Worm (Caenorhabditis elegans): ENCODE results near the gene sao-1.

sao-1 gene

ce11 chrV:13961927-13962419 lies 1.8 kb upstream of the sao-1 start, which contains the start of the genes algn-13 and R10D12.13 (continued):
- TF ChIP-seq hlh-13 (GFP tag; optimal IDR thresholded peaks at IDR 0.05): peak; percentile 66
- TF ChIP-seq ceh-45 (GFP tag; IDR thresholded peaks at IDR 0.05): peak; percentile 51; the same call in 1 of the 2 replicates
- peak; percentile 1 for TF ChIP-seq mec-3 (tag; optimal IDR thresholded peaks at IDR 0.05; ENCODE audit: borderline replicate concordance)
- TF ChIP-seq lim-6 (tag; optimal IDR thresholded peaks at IDR 0.05): peak; percentile 32
- peak; percentile 87 for TF ChIP-seq ref-2 (tag; optimal IDR thresholded peaks at IDR 0.05)
- no peak for TF ChIP-seq ceh-30 (tag; optimal IDR thresholded peaks at IDR 0.05)
- peak; percentile 95 for TF ChIP-seq elt-2 (tag; optimal IDR thresholded peaks at IDR 0.05)
- TF ChIP-seq hlh-15 (tag; optimal IDR thresholded peaks at IDR 0.05): peak; percentile 53
- TF ChIP-seq tbx-2 (tag; optimal IDR thresholded peaks at IDR 0.05): peak; percentile 90
- TF ChIP-seq npax-4 (tag; optimal IDR thresholded peaks at IDR 0.05): peak; percentile 60
- TF ChIP-seq elt-4 (tag; optimal IDR thresholded peaks at IDR 0.05): no peak
- peak; percentile 80 for TF ChIP-seq F13H6.1 (tag; optimal IDR thresholded peaks at IDR 0.05)
- peak; percentile 81 for TF ChIP-seq ttx-3 (tag; optimal IDR thresholded peaks at IDR 0.05)
- no peak for TF ChIP-seq nhr-11 (tag; optimal IDR thresholded peaks at IDR 0.05)
- TF ChIP-seq ceh-19 (GFP tag; optimal IDR thresholded peaks at IDR 0.05): peak; percentile 80
- peak; percentile 77 for TF ChIP-seq K09A11.1 (tag; optimal IDR thresholded peaks at IDR 0.05; ENCODE audit: insufficient read depth)
- no peak for TF ChIP-seq pha-4 (tag; optimal IDR thresholded peaks at IDR 0.05)

- TF ChIP-seq dve-1 (tag; optimal IDR thresholded peaks at IDR 0.05) (no peak), tbx-7 (tag; optimal IDR thresholded peaks at IDR 0.05) (no peak), rnt-1 (tag; optimal IDR thresholded peaks at IDR 0.05) (no peak), hlh-8 (tag; optimal IDR thresholded peaks at IDR 0.05) (no peak), mec-3 (tag; optimal IDR thresholded peaks at IDR 0.05; ENCODE audit: borderline replicate concordance) (no peak), pqm-1 (tag; optimal IDR thresholded peaks at IDR 0.05) (no peak)
These were observed 17.1 kb downstream of the sao-1 start, which contains the start of gene eol-1 for ce11 chrV:13980807-13981206. TSS of gene eol-1 (minus strand) at chrV:13980907.

ce11 chrV:13981677-13982076 lies 18.0 kb downstream of the sao-1 start:
- no peak for TF ChIP-seq nfya-1 (tag; optimal IDR thresholded peaks at IDR 0.05)

ce11 chrV:13984828-13985227 lies 21.1 kb downstream of the sao-1 start, which contains the start of gene end-1:
TSS of gene end-1 (plus strand) at chrV:13985128.
- TF ChIP-seq fax-1 (tag; optimal IDR thresholded peaks at IDR 0.05) (no peak), ttx-3 (tag; optimal IDR thresholded peaks at IDR 0.05) (no peak), madf-2 (tag; optimal IDR thresholded peaks at IDR 0.05) (no peak), F13H6.1 (tag; optimal IDR thresholded peaks at IDR 0.05) (no peak), ztf-16 (tag; optimal IDR thresholded peaks at IDR 0.05) (no peak), sox-4 (tag; optimal IDR thresholded peaks at IDR 0.05) (no peak), pqm-1 (tag; optimal IDR thresholded peaks at IDR 0.05) (no peak), pax-1 (tag; optimal IDR thresholded peaks at IDR 0.05) (no peak), ref-2 (tag; optimal IDR thresholded peaks at IDR 0.05) (no peak), mec-3 (tag; optimal IDR thresholded peaks at IDR 0.05; ENCODE audit: borderline replicate concordance) (no peak), npax-4 (tag; optimal IDR thresholded peaks at IDR 0.05) (no peak), nfya-1 (tag; optimal IDR thresholded peaks at IDR 0.05) (no peak), ceh-45 (GFP tag; IDR thresholded peaks at IDR 0.05) (no peak), unc-55 (GFP tag; optimal IDR thresholded peaks at IDR 0.05) (no peak), sox-2 (GFP tag; IDR thresholded peaks at IDR 0.05) (no peak), unc-86 (tag; optimal IDR thresholded peaks at IDR 0.05) (no peak), ceh-9 (tag; optimal IDR thresholded peaks at IDR 0.05) (no peak)

ce11 chrV:13986823-13987222 lies 23.1 kb downstream of the sao-1 start:
- TF ChIP-seq dmd-4 (tag; optimal IDR thresholded peaks at IDR 0.05; ENCODE audit: borderline replicate concordance): no peak
- TF ChIP-seq elt-2 (tag; optimal IDR thresholded peaks at IDR 0.05): peak; percentile 89
- no peak for TF ChIP-seq hlh-6 (tag; optimal IDR thresholded peaks at IDR 0.05)
- TF ChIP-seq syd-9 (tag; optimal IDR thresholded peaks at IDR 0.05): no peak
- TF ChIP-seq ceh-22 (tag; optimal IDR thresholded peaks at IDR 0.05): no peak
- no peak for TF ChIP-seq hlh-30 (tag; optimal IDR thresholded peaks at IDR 0.05; ENCODE audit: insufficient read depth)

Data from whole organism, late embryonic.